Fruit fly (Drosophila melanogaster) whole organism, embryonic: ENCODE results near the gene CG7685.

Experiments used
- ATbp ChIP-seq: fragments of 200-800 bp; sonication (Bioruptor generic); optimal IDR thresholded peaks from 2 replicates; lab custom pipeline; 2017; ENCODE audit warnings: missing biosample characterization, mild to moderate bottlenecking, missing genetic modification characterization, missing genetic modification reagents
- Atf6 ChIP-seq: fragments of 200-800 bp; sonication (Bioruptor generic); IDR thresholded peaks from 2 replicates; pipeline ENCODE4 v1.3.6; 2022; ENCODE audit warnings: missing biosample characterization, missing genetic modification characterization
- Awh ChIP-seq: fragments of 200-800 bp; sonication (Bioruptor generic); IDR thresholded peaks from 2 replicates; pipeline ENCODE4, ENCODE4 v1.3.6; 2022; ENCODE audit warnings: missing biosample characterization, missing genetic modification characterization
- Bdp1 ChIP-seq: fragments of 200-800 bp; sonication (Bioruptor generic); optimal IDR thresholded peaks from 3 replicates; lab custom pipeline; 2016; ENCODE audit warnings: missing biosample characterization, missing genetic modification characterization
- CG10267 ChIP-seq: fragments of 200-800 bp; sonication (Bioruptor generic); optimal IDR thresholded peaks from 2 replicates; lab custom pipeline; 2018; ENCODE audit warnings: missing biosample characterization, mild to moderate bottlenecking, missing genetic modification characterization, moderate library complexity
- CG10979 ChIP-seq: fragments of 200-800 bp; sonication (Bioruptor generic); optimal IDR thresholded peaks from 2 replicates; lab custom pipeline; 2018; ENCODE audit warnings: missing biosample characterization, mild to moderate bottlenecking, missing genetic modification characterization, moderate library complexity
- CG12659 ChIP-seq: fragments of 200-800 bp; sonication (Bioruptor generic); optimal IDR thresholded peaks from 3 replicates; lab custom pipeline; 2017; ENCODE audit warnings: mild to moderate bottlenecking, missing biosample characterization, missing genetic modification reagents, missing genetic modification characterization
- CG15514 ChIP-seq: fragments of 200-800 bp; sonication (Bioruptor generic); optimal IDR thresholded peaks from 3 replicates; lab custom pipeline; 2017; ENCODE audit warnings: missing biosample characterization, missing genetic modification characterization, mild to moderate bottlenecking, moderate library complexity, missing genetic modification reagents
- CG2116 ChIP-seq: fragments of 200-800 bp; sonication (Bioruptor generic); optimal IDR thresholded peaks from 3 replicates; lab custom pipeline; 2018; ENCODE audit warnings: missing biosample characterization, mild to moderate bottlenecking, missing genetic modification characterization
- CG6254 ChIP-seq: fragments of 200-800 bp; sonication (Bioruptor generic); optimal IDR thresholded peaks from 3 replicates; lab custom pipeline; 2017; ENCODE audit warnings: mild to moderate bottlenecking, missing biosample characterization, missing genetic modification reagents, missing genetic modification characterization
- CG6689 ChIP-seq: fragments of 200-800 bp; sonication (Bioruptor generic); IDR thresholded peaks from 2 replicates; pipeline ENCODE4 v1.3.6; 2022; ENCODE audit warnings: missing biosample characterization, missing genetic modification characterization
- CG6813 ChIP-seq: fragments of 200-800 bp; sonication (Bioruptor generic); optimal IDR thresholded peaks from 2 replicates; lab custom pipeline; 2017; ENCODE audit warnings: missing biosample characterization, missing genetic modification characterization, mild to moderate bottlenecking, moderate library complexity, missing genetic modification reagents
- CrebB ChIP-seq: fragments of 200-800 bp; sonication (Bioruptor generic); optimal IDR thresholded peaks from 3 replicates; lab custom pipeline; 2018; ENCODE audit warnings: missing biosample characterization, mild to moderate bottlenecking, missing genetic modification characterization
- Deaf1 ChIP-seq: fragments of 200-800 bp; optimal IDR thresholded peaks from 3 replicates; lab custom pipeline; 2019; ENCODE audit warnings: missing biosample characterization, mild to moderate bottlenecking, missing genetic modification characterization, moderate library complexity
- Dp ChIP-seq: fragments of 200-800 bp; sonication (Bioruptor generic); optimal IDR thresholded peaks from 2 replicates; lab custom pipeline; 2018; ENCODE audit warnings: missing biosample characterization, mild to moderate bottlenecking, missing genetic modification characterization, moderate library complexity
- Dref ChIP-seq: fragments of 200-800 bp; sonication (Bioruptor generic); IDR thresholded peaks from 2 replicates; pipeline ENCODE4 v1.3.6; 2022; ENCODE audit warnings: missing biosample characterization, missing genetic modification characterization
- E2f2 ChIP-seq: fragments of 200-800 bp; sonication (Bioruptor generic); IDR thresholded peaks from 2 replicates; pipeline ENCODE4 v1.3.6; 2022; ENCODE audit warnings: missing biosample characterization, missing genetic modification characterization
- Elba2 ChIP-seq: fragments of 200-800 bp; sonication (Bioruptor generic); optimal IDR thresholded peaks from 3 replicates; lab custom pipeline; 2016; ENCODE audit warnings: missing biosample characterization, missing genetic modification characterization
- Ets65A ChIP-seq: fragments of 200-800 bp; sonication (Bioruptor generic); peaks from one replicate; lab custom pipeline; 2016; ENCODE audit warnings: missing biosample characterization, missing genetic modification characterization
- Ets97D ChIP-seq: fragments of 200-800 bp; sonication (Bioruptor generic); optimal IDR thresholded peaks from 3 replicates; lab custom pipeline; 2016; ENCODE audit warnings: missing biosample characterization, missing genetic modification characterization
- Fer1 ChIP-seq: fragments of 200-800 bp; sonication (Bioruptor generic); optimal IDR thresholded peaks from 2 replicates; lab custom pipeline; 2017; ENCODE audit warnings: missing biosample characterization, mild to moderate bottlenecking, missing genetic modification characterization
- Gug ChIP-seq: fragments of 200-800 bp; sonication (Bioruptor generic); IDR thresholded peaks from 4 replicates; pipeline ENCODE4 v1.3.6; 2022; ENCODE audit warnings: missing biosample characterization, missing genetic modification characterization
- Hmr ChIP-seq: fragments of 200-800 bp; sonication (Bioruptor generic); optimal IDR thresholded peaks from 3 replicates; lab custom pipeline; 2017; ENCODE audit warnings: mild to moderate bottlenecking, missing biosample characterization, missing genetic modification reagents, missing genetic modification characterization
- MBD-R2 ChIP-seq: fragments of 200-800 bp; sonication (Bioruptor generic); IDR thresholded peaks from 2 replicates; pipeline ENCODE4 v1.3.6; 2022; ENCODE audit warnings: missing biosample characterization, missing genetic modification characterization
- Myb ChIP-seq: fragments of 200-800 bp; sonication (Bioruptor generic); optimal IDR thresholded peaks from 2 replicates; lab custom pipeline; 2016; ENCODE audit warnings: missing biosample characterization, missing genetic modification characterization
- Nf-YA ChIP-seq: fragments of 200-800 bp; sonication (Bioruptor generic); IDR thresholded peaks from 2 replicates; pipeline ENCODE4 v1.3.6; 2022; ENCODE audit warnings: missing biosample characterization, missing genetic modification characterization
- NfI ChIP-seq: fragments of 200-800 bp; sonication (Bioruptor generic); optimal IDR thresholded peaks from 3 replicates; lab custom pipeline; 2018; ENCODE audit warnings: missing biosample characterization, mild to moderate bottlenecking, missing genetic modification characterization, moderate library complexity
- Opbp ChIP-seq: fragments of 200-800 bp; sonication (Bioruptor generic); IDR thresholded peaks from 3 replicates; pipeline ENCODE4 v1.3.6; 2022; ENCODE audit warnings: missing biosample characterization, missing genetic modification characterization; ENCODE audit not compliant: partially characterized antibody
- Scr ChIP-seq: fragments of 200-800 bp; sonication (Bioruptor generic); IDR thresholded peaks from 2 replicates; pipeline ENCODE4 v1.3.6; 2022; ENCODE audit warnings: missing biosample characterization, missing genetic modification characterization; ENCODE audit not compliant: partially characterized antibody
- bsh ChIP-seq, 2 experiments: fragments of 200-800 bp; sonication (Bioruptor generic); optimal IDR thresholded peaks; 2 replicates each; lab custom pipeline; 2017 to 2018; ENCODE audit warnings: mild to moderate bottlenecking in 2 of 2, missing biosample characterization in 2 of 2, missing genetic modification characterization in 2 of 2, moderate library complexity in 1 of 2
- corto ChIP-seq: fragments of 200-800 bp; sonication (Bioruptor generic); optimal IDR thresholded peaks from 2 replicates; lab custom pipeline; 2016; ENCODE audit warnings: missing biosample characterization, mild to moderate bottlenecking, missing genetic modification characterization, moderate library complexity
- kni ChIP-seq: fragments of 200-800 bp; sonication (Bioruptor generic); optimal IDR thresholded peaks from 3 replicates; lab custom pipeline; 2017; ENCODE audit warnings: mild to moderate bottlenecking, missing biosample characterization, missing genetic modification reagents, missing genetic modification characterization
- lab ChIP-seq: fragments of 200-800 bp; sonication (Bioruptor generic); optimal IDR thresholded peaks from 3 replicates; lab custom pipeline; 2017; ENCODE audit warnings: missing biosample characterization, missing genetic modification characterization, mild to moderate bottlenecking, moderate library complexity, missing genetic modification reagents
- mirr ChIP-seq: fragments of 200-800 bp; sonication (Bioruptor generic); optimal IDR thresholded peaks from 3 replicates; lab custom pipeline; 2018; ENCODE audit warnings: missing biosample characterization, mild to moderate bottlenecking, missing genetic modification characterization
- mld ChIP-seq: fragments of 200-800 bp; sonication (Bioruptor generic); IDR thresholded peaks from 3 replicates; pipeline ENCODE4 v1.3.6; 2022; ENCODE audit warnings: missing biosample characterization, missing genetic modification characterization; ENCODE audit not compliant: partially characterized antibody
- phol ChIP-seq: fragments of 200-800 bp; sonication (Bioruptor generic); optimal IDR thresholded peaks from 3 replicates; lab custom pipeline; 2018; ENCODE audit warnings: missing biosample characterization, mild to moderate bottlenecking, missing genetic modification characterization, moderate library complexity
- pzg ChIP-seq: fragments of 200-800 bp; sonication (Bioruptor generic); optimal IDR thresholded peaks from 3 replicates; lab custom pipeline; 2018; ENCODE audit warnings: missing biosample characterization, mild to moderate bottlenecking, missing genetic modification characterization, moderate library complexity
- sob ChIP-seq: fragments of 200-800 bp; sonication (Bioruptor generic); IDR thresholded peaks from 2 replicates; pipeline ENCODE4 v1.3.6; 2022; ENCODE audit warnings: missing biosample characterization, missing genetic modification characterization
- sqz ChIP-seq: fragments of 200-800 bp; sonication (Bioruptor generic); optimal IDR thresholded peaks from 3 replicates; lab custom pipeline; 2018; ENCODE audit warnings: missing biosample characterization, mild to moderate bottlenecking, missing genetic modification characterization
- ssp ChIP-seq: fragments of 200-800 bp; sonication (Bioruptor generic); IDR thresholded peaks from 2 replicates; pipeline ENCODE4 v1.3.6; 2022; ENCODE audit warnings: missing biosample characterization, missing genetic modification characterization
- stwl ChIP-seq: fragments of 200-800 bp; sonication (Bioruptor generic); optimal IDR thresholded peaks from 3 replicates; lab custom pipeline; 2018; ENCODE audit warnings: missing biosample characterization, mild to moderate bottlenecking, missing genetic modification characterization, moderate library complexity
- usp ChIP-seq: fragments of >200 bp; optimal IDR thresholded peaks from 2 replicates; lab custom pipeline; 2017; ENCODE audit warnings: missing biosample characterization, missing genetic modification characterization

CG7685 gene

dm6 chr3R:18381014-18381512, 23.7 kb upstream of the CG7685 start, which contains the start of gene CG7675 (continued):
- TF ChIP-seq usp (GFP tag; lab: Kevin White, UChicago) = no peak
- peak; percentile 81 for TF ChIP-seq Ets65A (GFP tag; lab: Kevin White, UChicago)
- TF ChIP-seq CG10979 (tag; lab: Kevin White, UChicago) = peak; percentile 77
- peak; percentile 93 for TF ChIP-seq Deaf1 (tag; lab: Kevin White, UChicago)
- TF ChIP-seq CG6689 = no peak

- TF ChIP-seq ATbp (no peak), Fer1 (no peak), CG6254 (GFP tag; lab: Kevin White, UChicago) (no peak), corto (no peak), Nf-YA (GFP tag; lab: Robert Waterston, UW) (no peak), mld (no peak), ssp (no peak)
Observed at dm6 chr3R:18384972-18385371, 19.8 kb upstream of the CG7685 start, which contains the start of gene CG14309. Gene CG14309, minus strand, starts transcription at chr3R:18385072.

dm6 chr3R:18385593-18385992, 19.1 kb upstream of the CG7685 start, which contains the start of gene cona:
Gene cona, plus strand, starts transcription at chr3R:18385828.
- no peak for TF ChIP-seq bsh (GFP tag; optimal IDR thresholded peaks at IDR 0.05; lab: Kevin White, UChicago)
- peak; percentile 60 for TF ChIP-seq CG2116
- no peak for TF ChIP-seq kni (GFP tag; lab: Kevin White, UChicago)
- TF ChIP-seq lab (GFP tag; lab: Kevin White, UChicago) = peak; percentile 3
- 0 out of 2 replicates have a peak, but pooled peaks have one; percentile 33 for TF ChIP-seq MBD-R2 (GFP tag; lab: Robert Waterston, UW)
- no peak for TF ChIP-seq Bdp1 (GFP tag; lab: Kevin White, UChicago)
- peak; percentile 24 for TF ChIP-seq CG15514 (GFP tag; lab: Kevin White, UChicago)
- peak; percentile 61 for TF ChIP-seq stwl (tag; lab: Kevin White, UChicago)
- peak; percentile 89 for TF ChIP-seq E2f2 (GFP tag; lab: Robert Waterston, UW)
- TF ChIP-seq phol = peak; percentile 97
- peak; percentile 9 for TF ChIP-seq NfI (GFP tag; lab: Kevin White, UChicago)
- TF ChIP-seq Dref (GFP tag; lab: Robert Waterston, UW) = peak; percentile 55
- TF ChIP-seq pzg (GFP tag; lab: Kevin White, UChicago) = peak; percentile 42
- peak; percentile 84 for TF ChIP-seq Dp (GFP tag; lab: Kevin White, UChicago)
- peak; percentile 78 for TF ChIP-seq CG10267 (tag; lab: Kevin White, UChicago)
- TF ChIP-seq Ets97D (GFP tag; lab: Kevin White, UChicago) = peak; percentile 56
- 0 out of 2 replicates have a peak, but pooled peaks have one; percentile 24 for TF ChIP-seq sob (GFP tag; lab: Robert Waterston, UW)
- TF ChIP-seq Elba2 = peak; percentile 86
- TF ChIP-seq CG6813 = no peak
- peak; percentile 13 for TF ChIP-seq Myb
- TF ChIP-seq CG12659 (GFP tag; lab: Kevin White, UChicago) = peak; percentile 6
- TF ChIP-seq Deaf1 (tag; lab: Kevin White, UChicago) = no peak
- peak; percentile 26; the same call in 1 of the 2 replicates for TF ChIP-seq Scr (GFP tag; lab: Robert Waterston, UW)

dm6 chr3R:18389790-18390189, 14.9 kb upstream of the CG7685 start, which contains the start of gene Vha100-4:
Gene Vha100-4, minus strand, starts transcription at chr3R:18389805.
- no peak for TF ChIP-seq Hmr (GFP tag; lab: Kevin White, UChicago)
- TF ChIP-seq Atf6 (GFP tag; lab: Robert Waterston, UW) = 0 out of 2 replicates have a peak, but pooled peaks have one; percentile 33
- TF ChIP-seq Awh (GFP tag; lab: Robert Waterston, UW) = 0 out of 2 replicates have a peak, but pooled peaks have one; percentile 38
- TF ChIP-seq CrebB (tag; lab: Kevin White, UChicago) = peak; percentile 15
- no peak for TF ChIP-seq sqz (GFP tag; lab: Kevin White, UChicago)
- TF ChIP-seq Opbp = no peak
- peak; percentile 93 for TF ChIP-seq lab (GFP tag; lab: Kevin White, UChicago)
- no peak for TF ChIP-seq Gug (GFP tag; lab: Robert Waterston, UW)
- peak; percentile 10 for TF ChIP-seq mirr
- TF ChIP-seq, all 482 proteins: peak for 5
